Worm (Caenorhabditis elegans) whole organism, late embryonic: Measurements from ENCODE around the gene C27H5.6.

ENCODE experiments used
- K09A11.1 ChIP-seq: sonication (generic microtip); optimal IDR thresholded peaks from 2 replicates; lab custom pipeline; 2017; ENCODE audit warnings: antibody characterized with exemption, mild to moderate bottlenecking, missing genetic modification characterization, missing compliant biosample characterization; ENCODE audit not compliant: insufficient read depth
- T23F11.4 ChIP-seq: fragments of 200-800 bp; sonication (Bioruptor generic); optimal IDR thresholded peaks from 2 replicates; lab custom pipeline; 2018; ENCODE audit warnings: mild to moderate bottlenecking, missing genetic modification characterization, missing compliant biosample characterization
- Y22D7AL.16 ChIP-seq: sonication (generic microtip); optimal IDR thresholded peaks from 2 replicates; lab custom pipeline; 2016; ENCODE audit warnings: missing genetic modification characterization, missing compliant biosample characterization
- ahr-1 ChIP-seq: sonication (generic microtip); optimal IDR thresholded peaks from 2 replicates; lab custom pipeline; 2016; ENCODE audit warnings: missing genetic modification characterization, missing compliant biosample characterization
- ceh-14 ChIP-seq: sonication (generic microtip); optimal IDR thresholded peaks from 2 replicates; lab custom pipeline; 2016; ENCODE audit warnings: missing genotype, missing genetic modification characterization, missing compliant biosample characterization
- ceh-19 ChIP-seq: fragments of 200-800 bp; sonication (Bioruptor generic); optimal IDR thresholded peaks from 2 replicates; lab custom pipeline; 2018; ENCODE audit warnings: mild to moderate bottlenecking, missing genetic modification characterization, missing compliant biosample characterization
- ceh-2 ChIP-seq: sonication (generic microtip); optimal IDR thresholded peaks from 2 replicates; lab custom pipeline; 2016; ENCODE audit warnings: missing genotype, missing genetic modification characterization, missing compliant biosample characterization
- ceh-24 ChIP-seq: sonication (generic microtip); optimal IDR thresholded peaks from 2 replicates; lab custom pipeline; 2016; ENCODE audit warnings: mild to moderate bottlenecking, missing genetic modification characterization, missing compliant biosample characterization
- ceh-31 ChIP-seq: sonication (generic microtip); optimal IDR thresholded peaks from 2 replicates; lab custom pipeline; 2016; ENCODE audit warnings: missing genetic modification characterization, missing compliant biosample characterization
- ceh-34 ChIP-seq: sonication (generic microtip); optimal IDR thresholded peaks from 2 replicates; lab custom pipeline; 2016; ENCODE audit warnings: mild to moderate bottlenecking, missing genetic modification characterization, missing compliant biosample characterization
- dve-1 ChIP-seq: sonication (generic microtip); optimal IDR thresholded peaks from 2 replicates; lab custom pipeline; 2017; ENCODE audit warnings: antibody characterized with exemption, mild to moderate bottlenecking, missing genetic modification characterization, missing compliant biosample characterization
- elt-2 ChIP-seq: sonication (generic microtip); optimal IDR thresholded peaks from 2 replicates; lab custom pipeline; 2016; ENCODE audit warnings: missing genetic modification reagents, missing genetic modification characterization, missing compliant biosample characterization
- eyg-1 ChIP-seq: sonication (generic microtip); optimal IDR thresholded peaks from 2 replicates; lab custom pipeline; 2016; ENCODE audit warnings: missing genotype, missing genetic modification characterization, missing compliant biosample characterization
- fax-1 ChIP-seq: sonication (generic microtip); optimal IDR thresholded peaks from 2 replicates; lab custom pipeline; 2016; ENCODE audit warnings: missing genotype, missing genetic modification characterization, missing compliant biosample characterization
- fkh-10 ChIP-seq: fragments of 150-350 bp; optimal IDR thresholded peaks from 2 replicates; lab custom pipeline; 2014; ENCODE audit warnings: missing biosample characterization, missing genetic modification reagents, missing genetic modification characterization
- fkh-6 ChIP-seq: sonication (generic microtip); optimal IDR thresholded peaks from 2 replicates; lab custom pipeline; 2016; ENCODE audit warnings: missing genetic modification characterization, missing compliant biosample characterization
- hlh-13 ChIP-seq: fragments of 200-800 bp; sonication (Bioruptor generic); optimal IDR thresholded peaks from 2 replicates; lab custom pipeline; 2018; ENCODE audit warnings: mild to moderate bottlenecking, missing genetic modification characterization, missing compliant biosample characterization
- hlh-6 ChIP-seq: sonication (generic microtip); optimal IDR thresholded peaks from 2 replicates; lab custom pipeline; 2016; ENCODE audit warnings: missing genotype, missing genetic modification characterization, missing compliant biosample characterization
- hlh-8 ChIP-seq: sonication (generic microtip); optimal IDR thresholded peaks from 2 replicates; lab custom pipeline; 2016; ENCODE audit warnings: missing genotype, missing genetic modification characterization, missing compliant biosample characterization
- madf-2 ChIP-seq: sonication (generic microtip); optimal IDR thresholded peaks from 2 replicates; lab custom pipeline; 2017; ENCODE audit warnings: missing genetic modification characterization, missing compliant biosample characterization
- mec-3 ChIP-seq: sonication (generic microtip); optimal IDR thresholded peaks from 2 replicates; lab custom pipeline; 2016; ENCODE audit warnings: borderline replicate concordance, missing genetic modification characterization, missing compliant biosample characterization
- odd-2 ChIP-seq: sonication (generic microtip); optimal IDR thresholded peaks from 2 replicates; lab custom pipeline; 2017; ENCODE audit warnings: antibody characterized with exemption, mild to moderate bottlenecking, missing genetic modification characterization, missing compliant biosample characterization
- pag-3 ChIP-seq: sonication (generic microtip); optimal IDR thresholded peaks from 2 replicates; lab custom pipeline; 2016; ENCODE audit warnings: missing compliant biosample characterization, missing genetic modification characterization, borderline replicate concordance
- pat-9 ChIP-seq: fragments of 200-800 bp; sonication (Bioruptor generic); optimal IDR thresholded peaks from 2 replicates; lab custom pipeline; 2018; ENCODE audit warnings: mild to moderate bottlenecking, missing genetic modification characterization, moderate library complexity, missing compliant biosample characterization
- pax-1 ChIP-seq: fragments of 150-350 bp; optimal IDR thresholded peaks from 2 replicates; lab custom pipeline; 2014; ENCODE audit warnings: missing biosample characterization, missing genetic modification characterization
- pros-1 ChIP-seq: fragments of 150-350 bp; optimal IDR thresholded peaks from 2 replicates; lab custom pipeline; 2014; ENCODE audit warnings: missing biosample characterization, missing genetic modification reagents, missing genetic modification characterization
- ref-2 ChIP-seq: sonication (generic microtip); optimal IDR thresholded peaks from 2 replicates; lab custom pipeline; 2016; ENCODE audit warnings: missing genetic modification characterization, missing compliant biosample characterization
- rnt-1 ChIP-seq: sonication (generic microtip); optimal IDR thresholded peaks from 2 replicates; lab custom pipeline; 2016; ENCODE audit warnings: missing genetic modification characterization, missing compliant biosample characterization
- sox-2 ChIP-seq: fragments of 200-800 bp; sonication (Bioruptor generic); IDR thresholded peaks from 2 replicates; pipeline ENCODE4 v1.3.6; 2022; ENCODE audit warnings: missing genetic modification reagents, missing genetic modification characterization, missing compliant biosample characterization
- syd-9 ChIP-seq: sonication (generic microtip); optimal IDR thresholded peaks from 2 replicates; lab custom pipeline; 2016; ENCODE audit warnings: mild to moderate bottlenecking, missing genetic modification characterization, moderate library complexity, missing compliant biosample characterization
- tbx-7 ChIP-seq: sonication (generic microtip); optimal IDR thresholded peaks from 2 replicates; lab custom pipeline; 2016; ENCODE audit warnings: missing genotype, missing genetic modification characterization, missing compliant biosample characterization
- unc-3 ChIP-seq, 2 experiments: fragments of 200-800 bp in 1 of 2; sonication (Bioruptor generic) in 1 of 2; sonication (generic microtip) in 1 of 2; conservative IDR thresholded peaks in 1 of 2; optimal IDR thresholded peaks in 1 of 2; 2 replicates each; pipeline versions ENCODE4 v1.3.6 to Lab custom; 2016 to 2022; ENCODE audit warnings: missing compliant biosample characterization in 2 of 2, missing genetic modification characterization in 2 of 2, missing genetic modification reagents in 1 of 2
- unc-55 ChIP-seq: sonication (generic microtip); optimal IDR thresholded peaks from 2 replicates; lab custom pipeline; 2017; ENCODE audit warnings: missing biosample characterization, missing genetic modification reagents, missing genetic modification characterization
- zip-5 ChIP-seq: sonication (generic microtip); optimal IDR thresholded peaks from 2 replicates; lab custom pipeline; 2016; ENCODE audit warnings: missing genetic modification characterization, missing compliant biosample characterization

The C27H5.6 gene

ce11 chrII:7148099-7148498, 38.9 kb downstream of the C27H5.6 start, which contains the start of gene T07F8.1:
TSS of gene T07F8.1 (plus strand) at chrII:7148399.
- TF ChIP-seq T23F11.4 (GFP tag; lab: Kevin White, UChicago) (no peak), hlh-13 (GFP tag; lab: Kevin White, UChicago) (no peak), mec-3 (tag; lab: Kevin White, UChicago) (no peak), unc-55 (no peak), hlh-8 (no peak), pros-1 (tag; lab: Kevin White, UChicago) (no peak), fax-1 (no peak), fkh-6 (tag; lab: Kevin White, UChicago) (no peak), Y22D7AL.16 (tag; lab: Kevin White, UChicago) (no peak), eyg-1 (tag; lab: Kevin White, UChicago) (no peak), ahr-1 (no peak), ref-2 (no peak), odd-2 (tag; lab: Kevin White, UChicago) (no peak), ceh-14 (tag; lab: Kevin White, UChicago) (no peak)

- TF ChIP-seq elt-2 (tag; lab: Kevin White, UChicago) (no peak), ceh-19 (no peak), pag-3 (tag; lab: Kevin White, UChicago) (no peak), ceh-31 (tag; lab: Kevin White, UChicago) (no peak), mec-3 (tag; lab: Kevin White, UChicago) (no peak), ceh-34 (tag; lab: Kevin White, UChicago) (no peak), dve-1 (tag; lab: Kevin White, UChicago) (no peak), fkh-6 (tag; lab: Kevin White, UChicago) (no peak), pat-9 (tag; lab: Kevin White, UChicago) (no peak), Y22D7AL.16 (tag; lab: Kevin White, UChicago) (no peak), ceh-24 (tag; lab: Kevin White, UChicago) (no peak), ceh-2 (tag; lab: Kevin White, UChicago) (no peak), rnt-1 (tag; lab: Kevin White, UChicago) (no peak), tbx-7 (tag; lab: Kevin White, UChicago) (no peak), pax-1 (tag; lab: Kevin White, UChicago) (no peak), syd-9 (tag; lab: Kevin White, UChicago) (no peak), fax-1 (no peak), hlh-6 (tag; lab: Kevin White, UChicago) (no peak), ahr-1 (no peak)
Measured at ce11 chrII:7147550-7147949, 39.5 kb downstream of the C27H5.6 start.

- TF ChIP-seq syd-9 (tag; lab: Kevin White, UChicago): no peak
- TF ChIP-seq rnt-1 (tag; lab: Kevin White, UChicago): no peak
- TF ChIP-seq pat-9 (tag; lab: Kevin White, UChicago): no peak
- no peak for TF ChIP-seq madf-2 (tag; lab: Kevin White, UChicago)
Measured at ce11 chrII:7146240-7146639, 40.8 kb downstream of the C27H5.6 start.

ce11 chrII:7144307-7144706, 42.7 kb downstream of the C27H5.6 start, which contains the start of gene npr-31:
TSS of gene npr-31 (plus strand) at chrII:7144607.
- TF ChIP-seq eyg-1 (tag; lab: Kevin White, UChicago) (no peak), unc-55 (no peak), madf-2 (tag; lab: Kevin White, UChicago) (no peak), elt-2 (tag; lab: Kevin White, UChicago) (no peak), ceh-24 (tag; lab: Kevin White, UChicago) (no peak), T23F11.4 (GFP tag; lab: Kevin White, UChicago) (no peak), ceh-19 (no peak), ceh-31 (tag; lab: Kevin White, UChicago) (no peak), pros-1 (tag; lab: Kevin White, UChicago) (no peak), unc-3 (GFP tag; conservative IDR thresholded peaks at IDR 0.05; lab: Robert Waterston, UW) (no peak), unc-3 (tag; optimal IDR thresholded peaks at IDR 0.05; lab: Kevin White, UChicago) (no peak), pag-3 (tag; lab: Kevin White, UChicago) (no peak)

- no peak for TF ChIP-seq K09A11.1 (tag; lab: Kevin White, UChicago)
- no peak for TF ChIP-seq zip-5 (tag; lab: Kevin White, UChicago)
- TF ChIP-seq sox-2 (GFP tag; lab: Robert Waterston, UW): no peak
- TF ChIP-seq hlh-8: no peak
- TF ChIP-seq ceh-34 (tag; lab: Kevin White, UChicago): no peak
- peak; percentile 74 for TF ChIP-seq elt-2 (tag; lab: Kevin White, UChicago)
- TF ChIP-seq ceh-14 (tag; lab: Kevin White, UChicago): no peak
- no peak for TF ChIP-seq fkh-10
Measured at ce11 chrII:7139064-7139463, 47.9 kb downstream of the C27H5.6 start.
